Worm (Caenorhabditis elegans) whole organism, young adult: Measurements from ENCODE around the gene kmo-1.

Experiments used
- F22D6.2 ChIP-seq: sonication (generic microtip); optimal IDR thresholded peaks from 2 replicates; lab custom pipeline; 2016; ENCODE audit warnings: mild to moderate bottlenecking, missing genetic modification characterization, missing compliant biosample characterization
- ama-1 ChIP-seq, 3 experiments: fragments of 150-350 bp in 1 of 3; sonication (generic microtip) in 2 of 3; optimal IDR thresholded peaks; 2 replicates each; lab custom pipeline; 2014 to 2018; ENCODE audit warnings: missing biosample characterization in 2 of 3, missing genetic modification characterization in 2 of 3, missing genetic modification reagents in 2 of 3
- bed-1 ChIP-seq: fragments of 200-800 bp; sonication (Bioruptor generic); IDR thresholded peaks from 2 replicates; pipeline ENCODE4 v1.3.6; 2022; ENCODE audit warnings: missing genetic modification reagents, missing genetic modification characterization, missing compliant biosample characterization
- dpl-1 ChIP-seq: fragments of 150-350 bp; optimal IDR thresholded peaks from 2 replicates; lab custom pipeline; 2014; ENCODE audit warnings: missing biosample characterization, missing genetic modification reagents, missing genetic modification characterization
- lag-1 ChIP-seq: fragments of 200-800 bp; sonication (Bioruptor generic); IDR thresholded peaks from 2 replicates; pipeline ENCODE4 v1.3.6; 2022; ENCODE audit warnings: missing genetic modification reagents, missing genetic modification characterization, missing compliant biosample characterization
- let-607 ChIP-seq, 2 experiments: fragments of 200-800 bp in 1 of 2; sonication (Bioruptor generic) in 1 of 2; sonication (generic microtip) in 1 of 2; optimal IDR thresholded peaks; 2 replicates each; lab custom pipeline; 2016 to 2018; ENCODE audit warnings: mild to moderate bottlenecking in 2 of 2, missing compliant biosample characterization in 2 of 2, missing genetic modification characterization in 2 of 2, moderate library complexity in 2 of 2, missing genotype in 1 of 2
- nfya-1 ChIP-seq: sonication (generic microtip); optimal IDR thresholded peaks from 2 replicates; lab custom pipeline; 2017; ENCODE audit warnings: antibody characterized with exemption, missing compliant biosample characterization, missing genetic modification characterization, borderline replicate concordance; ENCODE audit not compliant: insufficient read depth
- rec-8 ChIP-seq, 2 experiments: sonication (generic microtip); optimal IDR thresholded peaks; 2 replicates each; lab custom pipeline; 2016; ENCODE audit warnings: mild to moderate bottlenecking in 2 of 2, missing genetic modification characterization in 2 of 2, missing genetic modification reagents in 2 of 2, missing genotype in 2 of 2, missing biosample characterization in 1 of 2, missing compliant biosample characterization in 1 of 2, moderate library complexity in 1 of 2
- sea-2 ChIP-seq: fragments of 200-800 bp; sonication (Bioruptor generic); IDR thresholded peaks from 2 replicates; pipeline ENCODE4 v1.3.6; 2022; ENCODE audit warnings: missing genetic modification characterization, missing compliant biosample characterization
- snpc-1.1 ChIP-seq: sonication (generic microtip); optimal IDR thresholded peaks from 2 replicates; lab custom pipeline; 2017; ENCODE audit warnings: missing genetic modification characterization, mild to moderate bottlenecking, missing compliant biosample characterization, antibody characterized with exemption, moderate library complexity, missing genotype, missing genetic modification reagents; ENCODE audit not compliant: insufficient read depth
- snpc-4 ChIP-seq, 5 experiments: fragments of 150-350 bp in 1 of 5; sonication (generic microtip) in 4 of 5; optimal IDR thresholded peaks; 2 replicates each; lab custom pipeline; 2014 to 2018; ENCODE audit warnings: missing genetic modification characterization in 5 of 5, missing biosample characterization in 3 of 5, antibody characterized with exemption in 2 of 5, mild to moderate bottlenecking in 2 of 5, missing compliant biosample characterization in 2 of 5, missing genotype in 2 of 5, moderate library complexity in 2 of 5, missing genetic modification reagents in 1 of 5

- TF ChIP-seq dpl-1 (GFP tag; lab: Kevin White, UChicago) (no peak), bed-1 (GFP tag; lab: Robert Waterston, UW) (no peak), let-607 (tag; optimal IDR thresholded peaks at IDR 0.05; lab: Kevin White, UChicago) (no peak), F22D6.2 (no peak), snpc-4 (GFP tag; optimal IDR thresholded peaks at IDR 0.05; lab: Kevin White, UChicago) (no peak), snpc-4 (tag; optimal IDR thresholded peaks at IDR 0.05; lab: Kevin White, UChicago) (peak in 1 of 4 experiments; percentile 7), ama-1 (optimal IDR thresholded peaks at IDR 0.05; lab: Kevin White, UChicago) (no peak), ama-1 (GFP tag; optimal IDR thresholded peaks at IDR 0.05; lab: Kevin White, UChicago) (no peak), sea-2 (GFP tag; lab: Robert Waterston, UW) (no peak), rec-8 (tag; optimal IDR thresholded peaks at IDR 0.05; lab: Kevin White, UChicago) (no peak), snpc-1.1 (tag; lab: Kevin White, UChicago) (no peak), nfya-1 (tag; lab: Kevin White, UChicago) (no peak), lag-1 (GFP tag; lab: Robert Waterston, UW) (no peak)
Measured at ce11 chrV:12024273-12024672, 46.0 kb downstream of the kmo-1 start.
